Worm (Caenorhabditis elegans) whole organism, dauer: ENCODE measurements around the gene str-88.

Source experiments
- unc-62 ChIP-seq: sonication (generic microtip); optimal IDR thresholded peaks from 2 replicates; lab custom pipeline; 2017; ENCODE audit warnings: missing biosample characterization, missing genetic modification reagents, missing genetic modification characterization

str-88 gene

DNA sequence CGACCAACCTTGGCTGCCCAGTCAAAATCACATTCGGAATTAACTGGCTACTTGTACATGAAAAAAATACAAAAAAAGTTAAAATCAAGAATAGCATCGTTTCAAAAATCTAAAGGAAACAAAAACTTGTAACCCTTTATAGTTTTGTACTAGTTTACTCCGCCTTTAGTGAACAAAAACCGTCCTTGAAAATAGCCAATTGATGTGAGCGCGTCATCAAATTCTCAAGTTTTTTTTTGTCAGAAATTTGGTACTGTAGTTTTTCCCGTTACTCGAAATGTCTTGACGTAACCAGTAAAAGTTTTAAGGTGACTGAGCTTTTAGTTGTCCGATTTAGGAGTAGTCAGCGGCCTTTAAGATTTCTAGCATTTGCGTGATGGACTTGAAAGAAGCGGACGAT is 36.3 kb downstream of the str-88 start, which contains the start of gene C29F3.3:
Gene C29F3.3, minus strand, starts transcription at position 101 of the 400 bp plus-strand sequence.
- TF ChIP-seq unc-62 (GFP tag; lab: Kevin White, UChicago) = no peak

DNA sequence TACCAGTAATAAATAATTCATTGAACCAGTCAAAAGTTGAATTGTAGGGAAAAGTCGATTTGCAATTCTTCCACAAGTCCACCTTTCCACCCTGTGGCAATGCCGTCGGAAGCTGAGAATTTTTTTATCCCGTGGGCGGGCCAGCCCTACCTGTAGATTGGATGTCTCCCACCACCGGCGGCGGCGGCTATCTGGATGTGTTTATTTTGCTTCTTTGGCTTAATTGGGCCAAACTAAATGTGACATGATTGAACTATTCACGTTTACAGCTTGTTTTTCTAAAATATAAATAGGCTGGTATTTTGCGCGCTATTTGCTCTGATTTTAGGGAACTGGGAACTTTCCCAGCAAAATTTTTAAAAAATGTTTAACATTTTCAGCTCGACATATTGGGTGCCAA is 39.2 kb downstream of the str-88 start, which contains the start of gene wrt-8:
Gene wrt-8, minus strand, starts transcription at position 101 of the 400 bp plus-strand sequence.
- no peak for TF ChIP-seq unc-62 (GFP tag; lab: Kevin White, UChicago)

DNA sequence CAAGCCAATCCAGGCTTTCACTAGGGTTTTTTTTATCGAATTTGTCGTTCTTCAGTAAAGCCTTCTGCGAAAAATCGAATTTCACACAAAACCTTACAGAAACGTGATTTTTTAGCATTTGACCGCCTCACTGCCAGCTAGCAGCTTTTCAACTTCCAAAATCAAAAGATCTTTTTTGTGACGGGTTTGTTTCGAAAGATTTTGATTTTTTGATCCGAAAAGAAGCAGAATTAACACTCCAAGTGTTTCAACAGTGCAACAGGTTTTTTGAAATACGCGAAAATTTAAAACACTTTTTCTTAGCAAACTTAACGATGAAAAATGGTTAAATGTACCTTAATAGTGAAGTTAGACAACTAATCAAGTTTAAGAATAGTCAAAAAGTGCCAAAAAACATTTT is 42.2 kb downstream of the str-88 start, which contains the start of gene clec-229:
Gene clec-229, minus strand, starts transcription at position 101 of the 400 bp plus-strand sequence.
- no peak for TF ChIP-seq unc-62 (GFP tag; lab: Kevin White, UChicago)

DNA sequence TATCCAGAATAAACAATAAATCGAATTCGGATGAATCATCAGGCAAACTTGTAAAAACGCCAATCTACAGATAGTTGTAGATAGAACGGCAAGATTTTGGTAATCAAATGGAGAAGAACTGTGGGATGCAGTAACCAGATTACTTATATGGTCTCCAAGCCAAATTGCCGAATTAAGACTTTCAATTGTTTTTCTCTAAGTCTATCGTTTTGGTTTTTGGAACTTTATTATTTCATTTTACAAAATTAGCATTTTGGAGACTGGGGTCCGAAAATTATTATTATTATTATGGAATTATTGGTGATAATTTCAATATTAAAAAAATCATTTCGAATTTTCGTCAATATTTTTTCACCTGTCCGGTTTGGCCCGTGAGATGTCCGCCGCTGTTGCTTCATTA is 44.3 kb downstream of the str-88 start, which contains the start of gene clec-228:
Gene clec-228, minus strand, starts transcription at position 101 of the 400 bp plus-strand sequence.
- TF ChIP-seq unc-62 (GFP tag; lab: Kevin White, UChicago) = no peak

DNA sequence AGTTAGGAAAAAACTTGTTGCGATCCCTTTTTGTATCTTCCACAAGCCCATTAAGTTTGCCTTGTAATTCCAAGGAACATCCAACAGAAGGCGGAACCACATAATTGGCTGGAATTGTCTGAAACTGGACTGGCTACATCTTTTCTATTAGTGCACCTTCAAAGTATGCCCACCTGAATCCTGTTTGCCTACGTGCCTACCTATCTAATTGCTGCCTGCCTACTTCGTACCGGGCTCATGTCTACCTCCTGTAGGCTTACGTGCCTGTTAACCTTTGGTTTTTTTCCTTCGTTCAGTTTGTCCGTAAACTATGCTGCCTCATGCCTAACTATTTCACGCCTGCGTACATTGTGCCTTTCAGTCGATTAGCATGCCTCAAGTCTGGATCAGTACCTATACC is 46.2 kb downstream of the str-88 start, which contains the start of gene wrt-7:
Gene wrt-7, minus strand, starts transcription at position 101 of the 400 bp plus-strand sequence.
- no peak for TF ChIP-seq unc-62 (GFP tag; lab: Kevin White, UChicago)

DNA sequence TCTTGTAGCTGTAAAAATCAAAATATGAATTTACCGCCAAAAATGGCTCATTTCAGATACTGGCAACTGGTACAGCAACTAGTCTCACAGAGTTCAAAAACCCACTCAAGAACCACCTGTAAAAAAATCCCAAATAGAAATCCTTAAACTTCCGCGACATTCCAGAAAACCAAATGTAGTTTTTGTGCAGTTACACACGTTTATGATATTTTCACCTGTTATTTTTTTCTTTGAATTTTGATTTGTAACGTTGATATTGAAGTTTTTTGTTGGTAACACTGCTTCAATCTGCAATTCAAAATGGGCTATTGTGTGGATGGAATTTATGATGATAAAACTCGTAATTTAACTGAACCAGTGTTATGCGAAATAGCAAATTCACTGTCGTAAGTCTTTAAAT is 50.8 kb downstream of the str-88 start, which contains the start of gene srw-113:
Gene srw-113, plus strand, starts transcription at position 301 of the 400 bp plus-strand sequence.
- no peak for TF ChIP-seq unc-62 (GFP tag; lab: Kevin White, UChicago)
